Fruit fly (Drosophila melanogaster): ENCODE results near the gene cno.

dm6 chr3R:5162213-5162612, 55.0 kb downstream of the cno start:
- no peak for TF ChIP-seq CG8478 (optimal IDR thresholded peaks at IDR 0.05)
- TF ChIP-seq Dll (optimal IDR thresholded peaks at IDR 0.05): no peak
- TF ChIP-seq EcR (GFP tag; optimal IDR thresholded peaks at IDR 0.05): no peak
- no peak for TF ChIP-seq pan (optimal IDR thresholded peaks at IDR 0.05)
